Worm (Caenorhabditis elegans) whole organism, L4 larva: ENCODE measurements around the gene F12F6.7.

ENCODE experiments used
- F44E2.7 ChIP-seq: fragments of 200-800 bp; sonication (Bioruptor generic); IDR thresholded peaks from 2 replicates; pipeline ENCODE4 v2.1.2; 2022; ENCODE audit warnings: missing genetic modification characterization, missing compliant biosample characterization
- T20F7.1 ChIP-seq: fragments of 200-800 bp; sonication (Bioruptor generic); optimal IDR thresholded peaks from 2 replicates; lab custom pipeline; 2018; ENCODE audit warnings: mild to moderate bottlenecking, missing genetic modification characterization, missing compliant biosample characterization
- Y105C5A.15 ChIP-seq: fragments of 200-800 bp; sonication (Bioruptor generic); IDR thresholded peaks from 2 replicates; pipeline ENCODE4 v1.3.6; 2022; ENCODE audit warnings: missing genetic modification characterization, missing compliant biosample characterization
- Y48G9A.11 ChIP-seq: fragments of 200-800 bp; sonication (Bioruptor generic); IDR thresholded peaks from 2 replicates; pipeline ENCODE4 v1.3.6; 2022; ENCODE audit warnings: missing genetic modification reagents, missing genetic modification characterization, missing compliant biosample characterization
- Y5F2A.4 ChIP-seq: fragments of 200-800 bp; sonication (Bioruptor generic); optimal IDR thresholded peaks from 2 replicates; lab custom pipeline; 2018; ENCODE audit warnings: mild to moderate bottlenecking, missing genetic modification characterization, missing compliant biosample characterization
- ZK337.2 ChIP-seq: fragments of 200-800 bp; sonication (Bioruptor generic); IDR thresholded peaks from 2 replicates; pipeline ENCODE4 v1.3.6; 2022; ENCODE audit warnings: missing genetic modification reagents, missing genetic modification characterization, missing compliant biosample characterization
- ZK546.5 ChIP-seq, 2 experiments: sonication (generic microtip); optimal IDR thresholded peaks; 2 replicates each; lab custom pipeline; 2017; ENCODE audit warnings: missing biosample characterization in 2 of 2, missing genetic modification characterization in 2 of 2
- aha-1 ChIP-seq: fragments of 150-350 bp; peaks from one replicate; lab custom pipeline; 2014; ENCODE audit warnings: missing biosample characterization, missing genetic modification characterization
- aly-2 ChIP-seq: sonication (generic microtip); optimal IDR thresholded peaks from 2 replicates; lab custom pipeline; 2018; ENCODE audit warnings: missing biosample characterization, missing genetic modification characterization
- ama-1 ChIP-seq: fragments of 150-350 bp; optimal IDR thresholded peaks from 2 replicates; lab custom pipeline; 2014; ENCODE audit warnings: inconsistent platforms, mixed read lengths
- attf-4 ChIP-seq: sonication (generic microtip); optimal IDR thresholded peaks from 3 replicates; lab custom pipeline; 2017; ENCODE audit warnings: missing biosample characterization, missing genetic modification characterization
- ceh-20 ChIP-seq: fragments of 200-800 bp; sonication (Bioruptor generic); IDR thresholded peaks from 2 replicates; pipeline ENCODE4 v1.3.6; 2022; ENCODE audit warnings: missing genetic modification reagents, missing genetic modification characterization, missing compliant biosample characterization
- ceh-28 ChIP-seq: fragments of 150-350 bp; optimal IDR thresholded peaks from 2 replicates; lab custom pipeline; 2014; ENCODE audit warnings: missing biosample characterization, missing genetic modification reagents, missing genetic modification characterization
- ctbp-1 ChIP-seq: fragments of 200-800 bp; sonication (Bioruptor generic); IDR thresholded peaks from 2 replicates; pipeline ENCODE4 v1.3.6; 2022; ENCODE audit warnings: missing genetic modification reagents, missing genetic modification characterization, missing compliant biosample characterization
- daf-16 ChIP-seq, 3 experiments: sonication (generic microtip); optimal IDR thresholded peaks; 2 replicates each; lab custom pipeline; 2016 to 2017; ENCODE audit warnings: missing genetic modification characterization in 3 of 3, missing genetic modification reagents in 3 of 3, mild to moderate bottlenecking in 2 of 3, missing compliant biosample characterization in 2 of 3, missing biosample characterization in 1 of 3, moderate library complexity in 1 of 3
- daf-19 ChIP-seq: fragments of 200-800 bp; sonication (Bioruptor generic); conservative IDR thresholded peaks from 2 replicates; pipeline ENCODE4 v1.3.6; 2022; ENCODE audit warnings: missing genetic modification characterization, missing compliant biosample characterization
- dmd-9 ChIP-seq: fragments of 200-800 bp; sonication (Bioruptor generic); IDR thresholded peaks from 2 replicates; pipeline ENCODE4 v1.3.6; 2022; ENCODE audit warnings: missing genetic modification reagents, missing genetic modification characterization, missing compliant biosample characterization
- dpl-1 ChIP-seq: fragments of 150-350 bp; optimal IDR thresholded peaks from 2 replicates; lab custom pipeline; 2014; ENCODE audit warnings: missing biosample characterization, missing genetic modification reagents, missing genetic modification characterization
- egl-43 ChIP-seq: fragments of 200-800 bp; sonication (Bioruptor generic); IDR thresholded peaks from 2 replicates; pipeline ENCODE4 v1.3.6; 2022; ENCODE audit warnings: missing genetic modification reagents, missing genetic modification characterization, missing compliant biosample characterization
- gei-8 ChIP-seq: fragments of 200-800 bp; sonication (Bioruptor generic); optimal IDR thresholded peaks from 2 replicates; lab custom pipeline; 2018; ENCODE audit warnings: mild to moderate bottlenecking, missing genetic modification characterization, missing compliant biosample characterization
- hif-1 ChIP-seq, 2 experiments: sonication (generic microtip); optimal IDR thresholded peaks; 2 replicates each; lab custom pipeline; 2016 to 2017; ENCODE audit warnings: missing compliant biosample characterization in 2 of 2, missing genetic modification characterization in 2 of 2, missing genetic modification reagents in 2 of 2, missing genotype in 2 of 2, mild to moderate bottlenecking in 1 of 2
- hlh-11 ChIP-seq: fragments of 200-800 bp; sonication (Bioruptor generic); optimal IDR thresholded peaks from 2 replicates; lab custom pipeline; 2018; ENCODE audit warnings: mild to moderate bottlenecking, missing genetic modification characterization, missing compliant biosample characterization
- hmg-1.1 ChIP-seq: fragments of 200-800 bp; sonication (Bioruptor generic); IDR thresholded peaks from 2 replicates; pipeline ENCODE4 v1.3.6; 2022; ENCODE audit warnings: missing genetic modification reagents, missing genetic modification characterization, missing compliant biosample characterization
- lim-7 ChIP-seq: fragments of 200-800 bp; sonication (Bioruptor generic); IDR thresholded peaks from 2 replicates; pipeline ENCODE4 v1.3.6; 2022; ENCODE audit warnings: missing genetic modification characterization, missing compliant biosample characterization
- lin-1 ChIP-seq: fragments of 200-800 bp; sonication (Bioruptor generic); IDR thresholded peaks from 2 replicates; pipeline ENCODE4 v1.3.6; 2022; ENCODE audit warnings: missing genetic modification reagents, missing genetic modification characterization, missing compliant biosample characterization
- lin-13 ChIP-seq: fragments of 150-350 bp; optimal IDR thresholded peaks from 2 replicates; lab custom pipeline; 2014; ENCODE audit warnings: missing biosample characterization, missing genetic modification reagents, missing genetic modification characterization
- lir-3 ChIP-seq: sonication (generic microtip); optimal IDR thresholded peaks from 2 replicates; lab custom pipeline; 2016; ENCODE audit warnings: mild to moderate bottlenecking, missing genetic modification characterization, missing compliant biosample characterization
- lsy-2 ChIP-seq, 2 experiments: fragments of 150-350 bp in 1 of 2; sonication (generic microtip) in 1 of 2; optimal IDR thresholded peaks; 2 replicates each; lab custom pipeline; 2014 to 2017; ENCODE audit warnings: missing biosample characterization in 2 of 2, missing genetic modification characterization in 2 of 2
- mdt-29 ChIP-seq: fragments of 200-800 bp; sonication (Bioruptor generic); IDR thresholded peaks from 2 replicates; pipeline ENCODE4 v1.3.6; 2022; ENCODE audit warnings: missing genetic modification reagents, missing genetic modification characterization, missing compliant biosample characterization
- mep-1 ChIP-seq: fragments of 150-350 bp; sonication (generic microtip); optimal IDR thresholded peaks from 3 replicates; lab custom pipeline; 2014; ENCODE audit warnings: missing biosample characterization, missing genetic modification characterization
- mxl-3 ChIP-seq: fragments of 200-800 bp; sonication (Bioruptor generic); optimal IDR thresholded peaks from 2 replicates; lab custom pipeline; 2018; ENCODE audit warnings: mild to moderate bottlenecking, missing genetic modification characterization, missing compliant biosample characterization
- nhr-111 ChIP-seq: fragments of 200-800 bp; sonication (Bioruptor generic); optimal IDR thresholded peaks from 2 replicates; lab custom pipeline; 2018; ENCODE audit warnings: mild to moderate bottlenecking, missing genetic modification characterization, missing compliant biosample characterization
- nhr-237 ChIP-seq: sonication (generic microtip); optimal IDR thresholded peaks from 2 replicates; lab custom pipeline; 2017; ENCODE audit warnings: missing biosample characterization, missing genetic modification characterization
- nhr-48 ChIP-seq: sonication (generic microtip); optimal IDR thresholded peaks from 2 replicates; lab custom pipeline; 2016; ENCODE audit warnings: mild to moderate bottlenecking, missing genetic modification characterization, missing compliant biosample characterization
- nhr-77 ChIP-seq: fragments of 150-350 bp; optimal IDR thresholded peaks from 2 replicates; lab custom pipeline; 2014; ENCODE audit warnings: missing biosample characterization, missing genetic modification characterization
- pqm-1 ChIP-seq: sonication (generic microtip); optimal IDR thresholded peaks from 2 replicates; lab custom pipeline; 2017; ENCODE audit warnings: missing biosample characterization, missing genetic modification characterization
- rbr-2 ChIP-seq: sonication (generic microtip); optimal IDR thresholded peaks from 2 replicates; lab custom pipeline; 2016; ENCODE audit warnings: missing genotype, missing genetic modification characterization, missing compliant biosample characterization
- set-16 ChIP-seq: fragments of 200-800 bp; sonication (Bioruptor generic); IDR thresholded peaks from 2 replicates; pipeline ENCODE4 v1.3.6; 2022; ENCODE audit warnings: missing genetic modification reagents, missing genetic modification characterization, missing compliant biosample characterization
- snpc-1.2 ChIP-seq: fragments of 200-800 bp; sonication (Bioruptor generic); IDR thresholded peaks from 2 replicates; pipeline ENCODE4 v1.3.6; 2022; ENCODE audit warnings: missing genetic modification reagents, missing genetic modification characterization, missing compliant biosample characterization
- snpc-4 ChIP-seq: fragments of 150-350 bp; optimal IDR thresholded peaks from 2 replicates; lab custom pipeline; 2014; ENCODE audit warnings: missing biosample characterization, missing genetic modification characterization
- unc-62 ChIP-seq, 3 experiments: fragments of 150-350 bp in 1 of 3; sonication (generic microtip); optimal IDR thresholded peaks in 2 of 3; peaks in 1 of 3; 1 replicate in 1 of 3; 2 replicates in 2 of 3; lab custom pipeline; 2014 to 2017; ENCODE audit warnings: missing biosample characterization in 3 of 3, missing genetic modification characterization in 3 of 3, missing genetic modification reagents in 3 of 3, missing genotype in 1 of 3
- zfp-3 ChIP-seq: fragments of 200-800 bp; sonication (Bioruptor generic); conservative IDR thresholded peaks from 2 replicates; pipeline ENCODE4 v1.3.6; 2022; ENCODE audit warnings: missing genetic modification reagents, missing genetic modification characterization, missing compliant biosample characterization
- zip-11 ChIP-seq: fragments of 200-800 bp; sonication (Bioruptor generic); IDR thresholded peaks from 2 replicates; pipeline ENCODE4 v1.3.6; 2022; ENCODE audit warnings: missing genetic modification characterization, missing compliant biosample characterization
- zip-2 ChIP-seq: fragments of 150-350 bp; optimal IDR thresholded peaks from 2 replicates; lab custom pipeline; 2014; ENCODE audit warnings: missing biosample characterization, missing genetic modification characterization

The F12F6.7 gene

ce11 chrIV:11548671-11549070, 13.0 kb downstream of the F12F6.7 start, which contains the start of gene M04B2.7:
Gene M04B2.7 (minus strand): TSS chrIV:11548771.
- TF ChIP-seq hif-1 (tag; optimal IDR thresholded peaks at IDR 0.05; lab: Kevin White, UChicago) = no peak
- peak in 1 of 2 experiments; percentile 53 for TF ChIP-seq unc-62 (GFP tag; optimal IDR thresholded peaks at IDR 0.05 in 1 of 2; lab: Kevin White, UChicago)
- no peak for TF ChIP-seq unc-62 (tag; optimal IDR thresholded peaks at IDR 0.05; lab: Kevin White, UChicago)

ce11 chrIV:11527752-11528151, 33.9 kb downstream of the F12F6.7 start, which contains the start of gene M04B2.2:
Gene M04B2.2 (plus strand): TSS chrIV:11528052.
- TF ChIP-seq pqm-1 (tag; lab: Kevin White, UChicago) (no peak), aha-1 (tag; lab: Kevin White, UChicago) (peak; percentile 47), daf-16 (GFP tag; optimal IDR thresholded peaks at IDR 0.05; lab: Kevin White, UChicago) (no peak), daf-16 (tag; optimal IDR thresholded peaks at IDR 0.05; lab: Kevin White, UChicago) (no peak), mep-1 (tag; lab: Kevin White, UChicago) (peak; percentile 67), ama-1 (lab: Kevin White, UChicago) (peak; percentile 56), aly-2 (tag; lab: Kevin White, UChicago) (peak; percentile 52), mdt-29 (no peak)

- TF ChIP-seq hlh-11 (tag; lab: Kevin White, UChicago) (no peak), egl-43 (GFP tag; lab: Robert Waterston, UW) (0 out of 2 replicates have a peak, but pooled peaks have one; percentile 2)
- TF ChIP-seq, all 104 proteins: peak for 1
Observed at ce11 chrIV:11526189-11526588, 35.4 kb downstream of the F12F6.7 start.

ce11 chrIV:11524241-11524692, 37.4 kb downstream of the F12F6.7 start, which contains the start of gene mep-1:
Gene mep-1 (plus strand): TSS chrIV:11524642.
- TF ChIP-seq lin-1 (GFP tag; lab: Robert Waterston, UW) (no peak), ctbp-1 (peak; percentile 63), zip-2 (tag; lab: Kevin White, UChicago) (no peak), lir-3 (peak; percentile 71), snpc-1.2 (GFP tag; lab: Robert Waterston, UW) (no peak), set-16 (GFP tag; lab: Robert Waterston, UW) (peak; percentile 98), lsy-2 (tag; optimal IDR thresholded peaks at IDR 0.05; lab: Kevin White, UChicago) (peak; percentile 3 to 76), daf-19 (GFP tag; lab: Robert Waterston, UW) (no peak), hmg-1.1 (GFP tag; lab: Robert Waterston, UW) (peak; percentile 84), Y48G9A.11 (no peak), ceh-28 (tag; lab: Kevin White, UChicago) (no peak), nhr-111 (GFP tag; lab: Kevin White, UChicago) (no peak), ZK337.2 (GFP tag; lab: Robert Waterston, UW) (no peak), lin-13 (peak; percentile 51), snpc-4 (tag; lab: Kevin White, UChicago) (no peak), dmd-9 (GFP tag; lab: Robert Waterston, UW) (peak; percentile 58; the same call in 1 of the 2 replicates), dpl-1 (peak; percentile 65), mdt-29 (no peak), Y105C5A.15 (GFP tag; lab: Robert Waterston, UW) (no peak), attf-4 (tag; lab: Kevin White, UChicago) (no peak), hif-1 (tag; optimal IDR thresholded peaks at IDR 0.05; lab: Kevin White, UChicago) (peak in 1 of 2 experiments; percentile 14), nhr-237 (tag; lab: Kevin White, UChicago) (no peak), gei-8 (GFP tag; lab: Kevin White, UChicago) (no peak), Y5F2A.4 (GFP tag; lab: Kevin White, UChicago) (no peak), nhr-77 (tag; lab: Kevin White, UChicago) (peak; percentile 12), ceh-20 (GFP tag; lab: Robert Waterston, UW) (no peak), F44E2.7 (GFP tag; lab: Robert Waterston, UW) (no peak), rbr-2 (tag; lab: Kevin White, UChicago) (peak; percentile 82), lim-7 (GFP tag; lab: Robert Waterston, UW) (peak; percentile 59; the same call in 1 of the 2 replicates), zip-11 (GFP tag; lab: Robert Waterston, UW) (no peak), T20F7.1 (GFP tag; lab: Kevin White, UChicago) (peak; percentile 62), nhr-48 (tag; lab: Kevin White, UChicago) (no peak), mxl-3 (GFP tag; lab: Kevin White, UChicago) (peak; percentile 37), zfp-3 (no peak), ama-1 (lab: Kevin White, UChicago) (peak; percentile 71), ZK546.5 (tag; optimal IDR thresholded peaks at IDR 0.05; lab: Kevin White, UChicago) (no peak), mep-1 (tag; lab: Kevin White, UChicago) (peak; percentile 97)
